Worm (Caenorhabditis elegans): ENCODE data around the gene ugt-49.

The ugt-49 gene

ce11 chrV:10379293-10379692 lies 7.2 kb downstream of the ugt-49 start, which contains the start of gene AC3.12:
Gene AC3.12, minus strand, starts transcription at chrV:10379393.
- TF ChIP-seq ztf-23 (GFP tag; IDR thresholded peaks at IDR 0.05) (no peak), flt-1 (GFP tag; IDR thresholded peaks at IDR 0.05) (no peak), med-1 (GFP tag; optimal IDR thresholded peaks at IDR 0.05; ENCODE audit: insufficient read depth) (no peak), ref-1 (GFP tag; conservative IDR thresholded peaks at IDR 0.05) (no peak), tab-1 (GFP tag; IDR thresholded peaks at IDR 0.05) (no peak), klf-2 (GFP tag; conservative IDR thresholded peaks at IDR 0.05) (no peak), T22C8.4 (GFP tag; IDR thresholded peaks at IDR 0.05) (no peak), cog-1 (tag; optimal IDR thresholded peaks at IDR 0.05) (no peak), ztf-29 (GFP tag; IDR thresholded peaks at IDR 0.05) (no peak)

ce11 chrV:10379761-10380160 lies 7.6 kb downstream of the ugt-49 start:
- TF ChIP-seq tab-1 (GFP tag; IDR thresholded peaks at IDR 0.05) (no peak), med-1 (GFP tag; optimal IDR thresholded peaks at IDR 0.05; ENCODE audit: insufficient read depth) (no peak), cog-1 (tag; optimal IDR thresholded peaks at IDR 0.05) (no peak), ref-1 (GFP tag; conservative IDR thresholded peaks at IDR 0.05) (no peak), ztf-23 (GFP tag; IDR thresholded peaks at IDR 0.05) (no peak), flt-1 (GFP tag; IDR thresholded peaks at IDR 0.05) (no peak), klf-2 (GFP tag; conservative IDR thresholded peaks at IDR 0.05) (no peak), ztf-29 (GFP tag; IDR thresholded peaks at IDR 0.05) (no peak), T22C8.4 (GFP tag; IDR thresholded peaks at IDR 0.05) (no peak)

ce11 chrV:10381726-10382125 lies 9.6 kb downstream of the ugt-49 start, which contains the start of gene abu-1:
Gene abu-1, minus strand, starts transcription at chrV:10381826.
- TF ChIP-seq ref-1 (GFP tag; conservative IDR thresholded peaks at IDR 0.05) (no peak), med-1 (GFP tag; optimal IDR thresholded peaks at IDR 0.05; ENCODE audit: insufficient read depth) (no peak), ztf-29 (GFP tag; IDR thresholded peaks at IDR 0.05) (no peak), flt-1 (GFP tag; IDR thresholded peaks at IDR 0.05) (no peak), tab-1 (GFP tag; IDR thresholded peaks at IDR 0.05) (no peak), klf-2 (GFP tag; conservative IDR thresholded peaks at IDR 0.05) (no peak), ztf-23 (GFP tag; IDR thresholded peaks at IDR 0.05) (no peak), T22C8.4 (GFP tag; IDR thresholded peaks at IDR 0.05) (no peak)

ce11 chrV:10382142-10382541 lies 10.0 kb downstream of the ugt-49 start, which contains the start of gene pqn-2:
Gene pqn-2, plus strand, starts transcription at chrV:10382442.
- TF ChIP-seq flt-1 (GFP tag; IDR thresholded peaks at IDR 0.05), result no peak
- TF ChIP-seq ztf-29 (GFP tag; IDR thresholded peaks at IDR 0.05), result no peak
- no peak for TF ChIP-seq tab-1 (GFP tag; IDR thresholded peaks at IDR 0.05)
- TF ChIP-seq cog-1 (tag; optimal IDR thresholded peaks at IDR 0.05), result no peak

- TF ChIP-seq ref-1 (GFP tag; conservative IDR thresholded peaks at IDR 0.05), result no peak
- no peak for TF ChIP-seq T22C8.4 (GFP tag; IDR thresholded peaks at IDR 0.05)
- TF ChIP-seq ztf-23 (GFP tag; IDR thresholded peaks at IDR 0.05), result no peak
- TF ChIP-seq cog-1 (tag; optimal IDR thresholded peaks at IDR 0.05), result no peak
- no peak for TF ChIP-seq flt-1 (GFP tag; IDR thresholded peaks at IDR 0.05)
Observed at ce11 chrV:10383950-10384349, 11.8 kb downstream of the ugt-49 start, which contains the start of gene spe-10. Gene spe-10, plus strand, starts transcription at chrV:10384250.

- TF ChIP-seq flt-1 (GFP tag; IDR thresholded peaks at IDR 0.05) (no peak), klf-2 (GFP tag; conservative IDR thresholded peaks at IDR 0.05) (no peak), T22C8.4 (GFP tag; IDR thresholded peaks at IDR 0.05) (no peak)
Observed at ce11 chrV:10387412-10387811, 15.3 kb downstream of the ugt-49 start.

ce11 chrV:10388318-10388717 lies 16.2 kb downstream of the ugt-49 start, which contains the start of gene AC3.5:
Gene AC3.5, plus strand, starts transcription at chrV:10388527.
- TF ChIP-seq ztf-23 (GFP tag; IDR thresholded peaks at IDR 0.05), result no peak
- no peak for TF ChIP-seq med-1 (GFP tag; optimal IDR thresholded peaks at IDR 0.05; ENCODE audit: insufficient read depth)
- TF ChIP-seq ztf-29 (GFP tag; IDR thresholded peaks at IDR 0.05), result no peak
- no peak for TF ChIP-seq tab-1 (GFP tag; IDR thresholded peaks at IDR 0.05)
- TF ChIP-seq ref-1 (GFP tag; conservative IDR thresholded peaks at IDR 0.05), result no peak
- TF ChIP-seq flt-1 (GFP tag; IDR thresholded peaks at IDR 0.05), result no peak
- TF ChIP-seq klf-2 (GFP tag; conservative IDR thresholded peaks at IDR 0.05), result no peak
- TF ChIP-seq T22C8.4 (GFP tag; IDR thresholded peaks at IDR 0.05), result no peak
- no peak for TF ChIP-seq cog-1 (tag; optimal IDR thresholded peaks at IDR 0.05)

ce11 chrV:10393708-10394107 lies 21.6 kb downstream of the ugt-49 start:
- TF ChIP-seq ztf-23 (GFP tag; IDR thresholded peaks at IDR 0.05), result no peak
- no peak for TF ChIP-seq ref-1 (GFP tag; conservative IDR thresholded peaks at IDR 0.05)
- no peak for TF ChIP-seq tab-1 (GFP tag; IDR thresholded peaks at IDR 0.05)
- no peak for TF ChIP-seq T22C8.4 (GFP tag; IDR thresholded peaks at IDR 0.05)
- TF ChIP-seq ztf-29 (GFP tag; IDR thresholded peaks at IDR 0.05), result no peak
- no peak for TF ChIP-seq flt-1 (GFP tag; IDR thresholded peaks at IDR 0.05)
- TF ChIP-seq cog-1 (tag; optimal IDR thresholded peaks at IDR 0.05), result no peak
- TF ChIP-seq klf-2 (GFP tag; conservative IDR thresholded peaks at IDR 0.05), result no peak
- TF ChIP-seq med-1 (GFP tag; optimal IDR thresholded peaks at IDR 0.05; ENCODE audit: insufficient read depth), result no peak

- TF ChIP-seq klf-2 (GFP tag; conservative IDR thresholded peaks at IDR 0.05) (no peak), ref-1 (GFP tag; conservative IDR thresholded peaks at IDR 0.05) (no peak), cog-1 (tag; optimal IDR thresholded peaks at IDR 0.05) (no peak), tab-1 (GFP tag; IDR thresholded peaks at IDR 0.05) (no peak), ztf-29 (GFP tag; IDR thresholded peaks at IDR 0.05) (no peak), med-1 (GFP tag; optimal IDR thresholded peaks at IDR 0.05; ENCODE audit: insufficient read depth) (no peak), ztf-23 (GFP tag; IDR thresholded peaks at IDR 0.05) (no peak), T22C8.4 (GFP tag; IDR thresholded peaks at IDR 0.05) (no peak), flt-1 (GFP tag; IDR thresholded peaks at IDR 0.05) (no peak)
Observed at ce11 chrV:10395173-10395766, 23.1 kb downstream of the ugt-49 start, which contains the start of the genes col-151 and ugt-1. Gene col-151, minus strand, starts transcription at chrV:10395223. Gene ugt-1, plus strand, starts transcription at chrV:10395663.

- TF ChIP-seq ztf-29 (GFP tag; IDR thresholded peaks at IDR 0.05), result no peak
Observed at ce11 chrV:10398431-10398830, 26.3 kb downstream of the ugt-49 start, which contains the start of gene ugt-2. Gene ugt-2, plus strand, starts transcription at chrV:10398801.

All from whole organism, midembryonic.